Worm (Caenorhabditis elegans) whole organism, L4/young adult: ENCODE results near the gene frpr-3.

Experiments
- W03F9.2 ChIP-seq: fragments of 150-350 bp; optimal IDR thresholded peaks from 2 replicates; lab custom pipeline; 2014; ENCODE audit warnings: missing biosample characterization, missing genetic modification characterization
- dao-5 ChIP-seq: sonication (generic microtip); optimal IDR thresholded peaks from 2 replicates; lab custom pipeline; 2016; ENCODE audit warnings: missing genotype, missing genetic modification characterization, moderate library complexity, missing compliant biosample characterization
- him-1 ChIP-seq: sonication (generic microtip); optimal IDR thresholded peaks from 2 replicates; lab custom pipeline; 2016; ENCODE audit warnings: missing genotype, missing genetic modification reagents, missing genetic modification characterization, missing compliant biosample characterization

Gene frpr-3

ce11 chrV:7770961-7771360, at the start of gene frpr-3:
TSS of gene frpr-3 (plus strand) at chrV:7771261.
- TF ChIP-seq dao-5 (tag; lab: Kevin White, UChicago): no peak
- no peak for TF ChIP-seq W03F9.2 (tag; lab: Kevin White, UChicago)
- no peak for TF ChIP-seq him-1

DNA sequence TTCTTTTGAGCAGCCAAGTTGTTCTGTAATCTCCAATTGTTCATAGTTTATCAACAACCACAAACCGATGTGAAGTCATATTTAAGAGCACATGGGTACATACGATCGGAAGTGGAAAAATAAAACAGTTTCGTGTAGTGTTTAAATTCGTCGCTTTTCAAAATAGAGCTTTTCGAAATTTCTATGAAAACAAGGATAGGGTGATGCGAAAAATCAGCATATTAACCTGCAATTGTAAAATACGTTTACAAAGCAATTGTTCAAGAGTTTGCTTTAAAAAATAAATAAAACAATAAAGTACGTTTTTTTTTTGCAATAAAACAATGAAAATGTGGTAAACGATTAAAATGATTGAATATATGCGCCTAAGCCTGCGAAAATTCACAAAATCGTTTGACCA, 49.1 kb upstream of the frpr-3 start, which contains the start of gene ZK105.14:
TSS of gene ZK105.14 (minus strand) at position 101 of the 400 bp plus-strand sequence.
- no peak for TF ChIP-seq dao-5 (tag; lab: Kevin White, UChicago)
- no peak for TF ChIP-seq him-1
- TF ChIP-seq W03F9.2 (tag; lab: Kevin White, UChicago): no peak

- TF ChIP-seq dao-5 (tag; lab: Kevin White, UChicago) (no peak), him-1 (no peak), W03F9.2 (tag; lab: Kevin White, UChicago) (no peak)
Measured at ce11 chrV:7723967-7724544, 47.0 kb upstream of the frpr-3 start, which contains the start of the genes ZK105.6 and ZK105.8. TSS of gene ZK105.6 (minus strand) at chrV:7724067. TSS of gene ZK105.8 (plus strand) at chrV:7724494.

ce11 chrV:7726202-7726601, 44.9 kb upstream of the frpr-3 start:
- TF ChIP-seq dao-5 (tag; lab: Kevin White, UChicago) (no peak), W03F9.2 (tag; lab: Kevin White, UChicago) (no peak), him-1 (no peak)

DNA sequence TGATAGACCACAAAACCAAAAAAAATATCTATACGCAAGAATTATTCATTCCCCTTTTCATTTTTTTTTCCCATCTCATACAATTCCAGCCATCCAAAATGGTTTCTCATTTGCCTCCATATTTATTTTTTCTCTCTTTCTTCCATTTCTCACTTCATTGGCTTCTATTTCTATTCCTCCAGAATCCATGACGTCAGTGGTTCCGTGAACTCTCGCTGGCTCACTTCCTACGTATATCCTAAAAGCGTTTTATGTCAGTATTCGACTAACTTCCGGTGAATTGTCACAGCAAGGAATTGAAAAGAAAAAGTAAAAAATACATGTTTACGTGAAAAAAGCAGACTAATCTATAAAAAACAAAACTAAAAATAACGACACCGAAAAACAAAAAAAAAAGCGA, 44.1 kb upstream of the frpr-3 start:
- no peak for TF ChIP-seq dao-5 (tag; lab: Kevin White, UChicago)
- TF ChIP-seq W03F9.2 (tag; lab: Kevin White, UChicago): no peak
- TF ChIP-seq him-1: no peak

DNA sequence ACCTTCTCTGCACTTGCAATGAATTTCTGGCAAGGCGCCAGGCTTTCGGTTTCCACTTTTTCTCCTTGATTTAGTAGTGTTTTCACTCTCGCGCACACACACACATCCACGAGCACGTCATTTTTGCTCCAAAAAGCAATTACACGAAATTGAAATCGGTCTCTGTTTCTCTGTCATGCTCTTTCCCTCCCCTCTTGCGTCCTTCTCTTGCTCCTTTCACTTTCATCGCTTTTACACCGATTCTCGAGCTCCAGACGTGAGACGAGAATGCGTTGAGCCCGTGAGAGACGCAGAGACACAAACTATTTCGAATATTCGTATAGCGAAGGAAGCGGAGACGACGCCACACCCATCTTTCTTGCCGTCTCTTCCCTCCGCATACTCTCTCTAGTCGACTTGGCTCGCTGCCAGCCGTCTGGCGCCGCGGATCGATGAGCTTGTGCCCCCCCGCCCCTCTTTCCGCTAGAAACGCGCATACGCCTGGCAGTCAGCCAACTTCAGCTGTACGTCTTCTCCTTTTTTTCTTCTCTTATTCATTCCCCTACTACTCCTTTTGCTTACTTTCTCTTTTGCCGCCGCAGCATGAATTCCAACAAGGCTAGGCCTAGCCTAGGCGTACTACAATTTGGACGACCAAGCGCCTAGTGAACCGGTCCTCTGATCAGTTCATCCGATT, 42.9 kb upstream of the frpr-3 start:
- peak; percentile 87 for TF ChIP-seq him-1
- TF ChIP-seq W03F9.2 (tag; lab: Kevin White, UChicago): no peak
- no peak for TF ChIP-seq dao-5 (tag; lab: Kevin White, UChicago)

DNA sequence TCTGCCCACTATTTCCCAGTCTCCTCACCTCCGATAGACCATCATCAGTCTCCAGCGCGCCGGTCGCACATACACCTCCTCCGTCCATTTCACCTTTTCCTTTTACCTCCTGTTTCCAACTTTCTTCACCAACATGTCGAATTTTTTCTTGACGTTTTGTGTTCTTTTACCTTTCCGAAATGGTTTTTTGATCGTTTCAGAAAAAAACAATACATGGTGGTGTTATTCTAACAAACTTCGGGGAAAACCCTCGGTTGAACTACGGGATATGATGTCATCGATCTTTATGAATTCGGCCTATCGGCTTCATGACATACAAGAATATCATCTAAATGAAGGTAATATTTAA, 42.4 kb upstream of the frpr-3 start, which contains the start of gene Y97E10C.1:
TSS of gene Y97E10C.1 (plus strand) at position 201 of the 349 bp plus-strand sequence.
- TF ChIP-seq dao-5 (tag; lab: Kevin White, UChicago) (no peak), him-1 (no peak)

ce11 chrV:7730488-7730887, 40.6 kb upstream of the frpr-3 start:
- TF ChIP-seq him-1 (no peak), dao-5 (tag; lab: Kevin White, UChicago) (no peak), W03F9.2 (tag; lab: Kevin White, UChicago) (no peak)

- TF ChIP-seq him-1 (no peak), W03F9.2 (tag; lab: Kevin White, UChicago) (no peak), dao-5 (tag; lab: Kevin White, UChicago) (no peak)
Measured at ce11 chrV:7733240-7733765, 37.8 kb upstream of the frpr-3 start.

- TF ChIP-seq him-1 (peak; percentile 29), dao-5 (tag; lab: Kevin White, UChicago) (no peak), W03F9.2 (tag; lab: Kevin White, UChicago) (no peak)
Measured at ce11 chrV:7734909-7735308, 36.2 kb upstream of the frpr-3 start, which contains the start of gene clic-1. TSS of gene clic-1 (minus strand) at chrV:7734911.

DNA sequence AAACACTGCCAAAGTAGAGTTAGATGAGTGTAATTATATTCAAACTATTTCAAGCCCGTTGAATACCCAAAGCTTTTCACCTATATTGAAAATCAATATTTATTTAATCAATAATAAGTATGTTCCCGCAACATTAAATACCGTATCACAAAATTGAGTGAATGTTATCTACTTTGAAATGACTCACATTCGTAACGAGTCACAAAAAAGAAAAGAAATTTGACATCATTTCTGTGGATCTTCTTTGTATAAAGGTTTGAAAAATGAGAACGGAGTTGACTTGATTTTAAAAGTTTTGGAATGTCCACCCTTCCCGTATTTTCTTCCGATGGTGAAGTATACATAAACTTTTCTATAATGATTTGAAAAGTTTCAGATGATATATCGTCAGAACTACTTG, 35.7 kb upstream of the frpr-3 start, which contains the start of gene srr-10:
TSS of gene srr-10 (plus strand) at position 301 of the 400 bp plus-strand sequence.
- TF ChIP-seq him-1 (no peak), W03F9.2 (tag; lab: Kevin White, UChicago) (no peak), dao-5 (tag; lab: Kevin White, UChicago) (no peak)

DNA sequence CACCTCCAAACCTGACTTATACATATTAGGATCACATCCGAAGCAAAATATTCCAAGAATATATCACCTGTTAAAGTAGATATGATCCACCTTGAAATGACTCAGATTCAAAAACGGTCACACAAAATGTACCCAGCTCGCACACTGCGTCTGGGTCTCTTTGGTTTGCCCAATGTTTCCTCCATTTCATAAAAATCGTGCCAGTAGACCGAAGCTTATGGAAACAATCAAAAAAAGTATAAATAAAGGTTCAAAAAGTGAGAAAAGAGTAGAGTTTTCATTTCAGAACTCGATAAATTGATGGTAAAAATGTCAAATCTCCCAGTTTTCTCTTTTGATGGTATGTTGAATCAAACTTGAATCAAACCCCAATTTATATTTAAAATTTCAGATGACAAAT, 33.4 kb upstream of the frpr-3 start, which contains the start of gene srr-9:
TSS of gene srr-9 (plus strand) at position 301 of the 400 bp plus-strand sequence.
- no peak for TF ChIP-seq W03F9.2 (tag; lab: Kevin White, UChicago)
- TF ChIP-seq dao-5 (tag; lab: Kevin White, UChicago): no peak
- TF ChIP-seq him-1: no peak

ce11 chrV:7739949-7740348, 31.1 kb upstream of the frpr-3 start:
- TF ChIP-seq dao-5 (tag; lab: Kevin White, UChicago): no peak
- no peak for TF ChIP-seq W03F9.2 (tag; lab: Kevin White, UChicago)
- TF ChIP-seq him-1: no peak

DNA sequence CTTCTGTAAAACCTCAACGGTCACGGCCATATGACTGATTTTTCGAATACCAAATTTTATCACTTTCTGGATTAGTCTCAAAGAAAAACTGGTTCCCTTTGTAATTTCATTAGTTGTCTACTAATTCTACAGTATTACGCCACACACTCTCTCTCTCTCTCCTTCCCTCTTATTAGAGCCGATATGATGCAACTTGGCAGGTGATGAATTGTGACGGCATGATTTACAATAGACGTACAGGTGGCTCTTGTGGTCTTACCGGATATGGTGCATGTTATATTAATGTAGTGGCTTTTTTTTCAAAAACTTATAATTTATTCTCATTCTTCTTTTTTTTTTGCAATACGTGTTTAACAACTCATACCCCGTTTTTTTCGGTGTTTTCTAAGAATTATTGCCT, 29.1 kb upstream of the frpr-3 start:
- TF ChIP-seq W03F9.2 (tag; lab: Kevin White, UChicago) (no peak), him-1 (no peak), dao-5 (tag; lab: Kevin White, UChicago) (no peak)
